Worm (Caenorhabditis elegans): Measurements from ENCODE around the gene pxn-2.

The pxn-2 gene

DNA sequence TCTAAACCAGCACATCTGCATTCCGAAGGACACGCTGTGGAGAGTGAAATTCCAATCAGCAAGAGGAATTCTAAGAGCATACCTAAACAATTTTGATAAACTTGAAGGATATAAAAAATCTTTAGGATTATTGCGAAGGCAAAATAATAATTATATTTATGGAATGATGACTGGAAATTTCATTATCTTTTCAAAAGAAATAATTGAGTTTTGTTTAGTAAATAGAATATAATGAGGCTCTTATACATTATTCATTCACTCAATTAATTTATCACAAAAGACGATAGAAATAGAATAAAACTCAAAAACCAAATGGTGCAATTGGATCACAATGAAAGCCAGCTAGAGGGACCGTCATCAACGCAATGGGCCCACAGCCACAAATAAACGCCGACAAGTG, at the start of gene pxn-2:
pxn-2 (minus strand) TSS at position 101 of the 400 bp plus-strand sequence.
- no peak for TF ChIP-seq ZK546.5 (tag; optimal IDR thresholded peaks at IDR 0.05)
- TF ChIP-seq pha-4 (GFP tag; IDR thresholded peaks at IDR 0.05), result no peak
- TF ChIP-seq pha-4 (tag; optimal IDR thresholded peaks at IDR 0.05), result no peak
- TF ChIP-seq nhr-42 (GFP tag; IDR thresholded peaks at IDR 0.05), result no peak
- no peak for TF ChIP-seq ama-1 (optimal IDR thresholded peaks at IDR 0.05)
- no peak for TF ChIP-seq daf-16 (GFP tag; optimal IDR thresholded peaks at IDR 0.05)
- no peak for TF ChIP-seq daf-16 (tag; optimal IDR thresholded peaks at IDR 0.05)
- peak in 1 of 2 experiments; percentile 16 for TF ChIP-seq unc-62 (GFP tag; optimal IDR thresholded peaks at IDR 0.05 in 1 of 2)
- TF ChIP-seq unc-62 (tag; optimal IDR thresholded peaks at IDR 0.05), result no peak
- no peak for TF ChIP-seq ztf-11 (tag; optimal IDR thresholded peaks at IDR 0.05)
- no peak for TF ChIP-seq ZK337.2 (GFP tag; IDR thresholded peaks at IDR 0.05)

DNA sequence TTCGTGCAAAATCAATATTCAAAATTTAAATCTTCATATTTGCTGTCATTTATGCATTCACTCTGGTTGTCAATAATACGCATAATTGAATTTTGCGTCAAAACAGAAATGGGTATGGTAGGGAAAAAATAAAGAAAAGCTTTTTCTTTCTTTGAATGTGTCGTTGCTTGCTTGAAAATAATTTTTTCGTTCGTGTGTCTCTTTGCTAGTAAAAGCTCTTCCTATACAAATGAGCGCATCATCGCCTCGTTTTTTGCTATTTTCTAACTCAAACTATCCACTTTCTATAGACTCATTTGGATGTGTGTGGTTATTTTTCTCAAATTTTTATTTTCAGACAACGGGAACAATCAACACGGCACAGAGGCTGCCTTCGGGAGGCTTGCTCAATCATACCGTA, 49.5 kb upstream of the pxn-2 start, which contains the start of gene ldb-1:
ldb-1 (plus strand) TSS at position 301 of the 400 bp plus-strand sequence.
- TF ChIP-seq egl-27 (tag; optimal IDR thresholded peaks at IDR 0.05), result no peak
- TF ChIP-seq ztf-11 (tag; optimal IDR thresholded peaks at IDR 0.05), result no peak
- no peak for TF ChIP-seq cey-2 (tag; optimal IDR thresholded peaks at IDR 0.05; ENCODE audit: borderline replicate concordance, insufficient read depth)
- no peak for TF ChIP-seq pqm-1 (tag; optimal IDR thresholded peaks at IDR 0.05)
- no peak for TF ChIP-seq tag-97 (GFP tag; IDR thresholded peaks at IDR 0.05)
- no peak for TF ChIP-seq gei-8 (GFP tag; optimal IDR thresholded peaks at IDR 0.05)
- TF ChIP-seq F44E2.7 (GFP tag; IDR thresholded peaks at IDR 0.05), result no peak

ce11 chrX:11016100-11016499, 37.0 kb upstream of the pxn-2 start, which contains the start of gene egl-15:
Gene egl-15, plus strand, starts transcription at chrX:11016400.
- no peak for TF ChIP-seq ceh-62 (tag; optimal IDR thresholded peaks at IDR 0.05)
- no peak for TF ChIP-seq mdt-29 (GFP tag; IDR thresholded peaks at IDR 0.05)
- TF ChIP-seq nhr-41 (GFP tag; IDR thresholded peaks at IDR 0.05), result no peak
- no peak for TF ChIP-seq nhr-42 (GFP tag; IDR thresholded peaks at IDR 0.05)
- no peak for TF ChIP-seq daf-19 (GFP tag; conservative IDR thresholded peaks at IDR 0.05)
- TF ChIP-seq dpl-1 (GFP tag; optimal IDR thresholded peaks at IDR 0.05), result no peak
- no peak for TF ChIP-seq nhr-25 (tag; optimal IDR thresholded peaks at IDR 0.05; ENCODE audit: borderline replicate concordance, insufficient read depth)
- no peak for TF ChIP-seq lir-3 (tag; optimal IDR thresholded peaks at IDR 0.05)
- no peak for TF ChIP-seq lin-29 (GFP tag; IDR thresholded peaks at IDR 0.05)
- no peak for TF ChIP-seq unc-62 (GFP tag; optimal IDR thresholded peaks at IDR 0.05 in 1 of 2)
- TF ChIP-seq unc-62 (tag; optimal IDR thresholded peaks at IDR 0.05), result no peak

DNA sequence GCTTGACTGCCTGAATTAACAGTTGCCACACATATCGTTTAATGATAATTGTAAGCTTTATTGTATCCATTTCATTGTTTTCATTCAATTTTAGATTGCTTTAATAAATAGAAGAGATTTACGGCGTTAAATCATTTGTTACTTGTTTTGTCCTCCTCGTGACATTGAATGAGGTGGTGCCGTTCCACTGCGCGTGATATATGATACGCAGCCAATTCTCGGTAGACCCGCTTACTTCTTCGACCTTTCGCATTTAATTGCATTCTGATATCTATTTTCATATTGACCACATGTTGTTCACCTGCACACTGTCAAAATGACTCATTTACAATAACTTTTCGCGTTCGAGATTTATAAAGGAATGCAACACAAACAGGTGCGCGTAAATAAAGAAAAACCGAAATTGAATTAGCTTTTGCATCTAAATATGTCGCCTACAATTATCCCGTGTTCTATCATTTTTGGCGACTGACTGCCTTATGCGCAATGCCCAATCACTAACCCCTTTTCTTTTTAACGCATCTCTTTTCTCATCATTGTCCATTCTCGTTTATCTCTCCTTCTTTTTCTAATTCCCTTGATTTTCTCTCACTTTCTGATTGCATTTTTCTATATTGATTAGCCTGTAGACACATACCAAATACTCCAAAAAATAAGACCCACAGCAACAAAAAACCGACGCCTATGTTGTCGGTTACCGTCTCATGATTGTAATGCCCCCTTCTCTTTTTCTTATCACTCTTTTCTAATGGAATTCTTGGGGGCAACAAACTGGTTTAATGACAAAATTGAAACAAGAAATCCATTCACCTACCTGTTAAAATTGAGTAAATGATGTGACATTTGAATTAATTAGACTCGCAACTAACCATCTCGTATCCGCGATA, 35.6 kb upstream of the pxn-2 start:
- no peak for TF ChIP-seq nhr-41 (GFP tag; IDR thresholded peaks at IDR 0.05)
- TF ChIP-seq unc-62 (GFP tag; optimal IDR thresholded peaks at IDR 0.05 in 1 of 2), result peak in 1 of 2 experiments; percentile 91
- TF ChIP-seq unc-62 (tag; optimal IDR thresholded peaks at IDR 0.05), result no peak
- peak; percentile 49 for TF ChIP-seq nhr-28 (tag; optimal IDR thresholded peaks at IDR 0.05)
- peak; percentile 41 for TF ChIP-seq aha-1 (tag)
- TF ChIP-seq hlh-30 (tag; optimal IDR thresholded peaks at IDR 0.05; ENCODE audit: insufficient read depth), result peak; percentile 47
- TF ChIP-seq mxl-3 (GFP tag; optimal IDR thresholded peaks at IDR 0.05), result peak; percentile 48
- TF ChIP-seq cey-2 (tag; optimal IDR thresholded peaks at IDR 0.05; ENCODE audit: borderline replicate concordance, insufficient read depth), result no peak
- peak; percentile 42 for TF ChIP-seq hlh-11 (tag; optimal IDR thresholded peaks at IDR 0.05)

DNA sequence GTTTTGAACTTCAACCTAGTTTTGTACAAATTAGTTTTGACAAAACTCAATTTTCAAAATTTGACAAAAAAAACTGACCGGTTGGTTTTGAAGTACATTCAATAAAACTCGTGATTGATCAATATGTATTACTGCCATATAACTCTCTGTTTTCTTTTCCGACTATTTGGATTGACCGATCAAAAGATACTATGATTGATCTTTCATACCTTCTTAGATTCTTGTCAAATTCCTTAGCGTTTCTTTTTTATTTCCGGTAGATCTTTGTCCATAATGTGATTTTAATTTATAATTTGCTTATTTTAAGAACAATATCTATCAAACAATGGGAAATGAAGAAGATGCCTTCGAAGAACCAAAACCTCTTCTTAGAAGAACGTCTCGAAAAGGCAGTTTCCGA, 33.3 kb upstream of the pxn-2 start, which contains the start of gene F58A3.3:
F58A3.3 (plus strand) TSS at position 301 of the 400 bp plus-strand sequence.
- TF ChIP-seq nhr-76 (tag; optimal IDR thresholded peaks at IDR 0.05) (no peak), aha-1 (tag) (no peak), ztf-11 (tag; optimal IDR thresholded peaks at IDR 0.05) (no peak), R02D3.7 (tag; optimal IDR thresholded peaks at IDR 0.05) (no peak), unc-62 (GFP tag; optimal IDR thresholded peaks at IDR 0.05 in 1 of 2) (no peak), unc-62 (tag; optimal IDR thresholded peaks at IDR 0.05) (no peak), D1046.2 (GFP tag; IDR thresholded peaks at IDR 0.05) (no peak), rbr-2 (tag; optimal IDR thresholded peaks at IDR 0.05) (no peak), ceh-44 (GFP tag; IDR thresholded peaks at IDR 0.05) (no peak), madf-5 (GFP tag; IDR thresholded peaks at IDR 0.05) (no peak), lin-15B (tag; optimal IDR thresholded peaks at IDR 0.05) (no peak), spr-3 (GFP tag; optimal IDR thresholded peaks at IDR 0.05) (no peak)
